Worm (Caenorhabditis elegans) whole organism, young adult: ENCODE results near the gene ears-2.

Experiments used
- B0019.2 ChIP-seq: fragments of 200-800 bp; sonication (Bioruptor generic); conservative IDR thresholded peaks from 2 replicates; pipeline ENCODE4 v1.3.6; 2022; ENCODE audit warnings: missing genetic modification reagents, missing genetic modification characterization, missing compliant biosample characterization
- D2030.7 ChIP-seq: fragments of 200-800 bp; sonication (Bioruptor generic); IDR thresholded peaks from 2 replicates; pipeline ENCODE4 v1.3.6; 2022; ENCODE audit warnings: missing genetic modification reagents, missing genetic modification characterization, missing compliant biosample characterization
- F23B12.7 ChIP-seq: sonication (generic microtip); optimal IDR thresholded peaks from 2 replicates; lab custom pipeline; 2017; ENCODE audit warnings: missing genetic modification characterization, mild to moderate bottlenecking, missing compliant biosample characterization, antibody characterized with exemption, moderate library complexity; ENCODE audit not compliant: insufficient read depth
- F33H1.4 ChIP-seq: fragments of 200-800 bp; sonication (Bioruptor generic); IDR thresholded peaks from 2 replicates; pipeline ENCODE4 v1.3.6; 2022; ENCODE audit warnings: missing genetic modification reagents, missing genetic modification characterization, missing compliant biosample characterization
- F49E8.2 ChIP-seq: sonication (generic microtip); optimal IDR thresholded peaks from 3 replicates; lab custom pipeline; 2017; ENCODE audit warnings: missing genetic modification characterization, mild to moderate bottlenecking, missing compliant biosample characterization, antibody characterized with exemption, moderate library complexity; ENCODE audit not compliant: insufficient read depth
- K11D2.4 ChIP-seq: fragments of 200-800 bp; sonication (Bioruptor generic); IDR thresholded peaks from 2 replicates; pipeline ENCODE4 v1.3.6; 2022; ENCODE audit warnings: missing genetic modification reagents, missing genetic modification characterization, missing compliant biosample characterization
- K12H6.12 ChIP-seq: fragments of 200-800 bp; sonication (Bioruptor generic); optimal IDR thresholded peaks from 2 replicates; lab custom pipeline; 2018; ENCODE audit warnings: mild to moderate bottlenecking, missing genetic modification characterization, missing compliant biosample characterization
- ama-1 ChIP-seq, 3 experiments: fragments of 150-350 bp in 1 of 3; sonication (generic microtip) in 2 of 3; optimal IDR thresholded peaks; 2 replicates each; lab custom pipeline; 2014 to 2018; ENCODE audit warnings: missing biosample characterization in 2 of 3, missing genetic modification characterization in 2 of 3, missing genetic modification reagents in 2 of 3
- aptf-3 ChIP-seq: fragments of 200-800 bp; sonication (Bioruptor generic); IDR thresholded peaks from 2 replicates; pipeline ENCODE4 v1.3.6; 2022; ENCODE audit warnings: missing genetic modification characterization, missing compliant biosample characterization
- athp-1 ChIP-seq: sonication (generic microtip); optimal IDR thresholded peaks from 2 replicates; lab custom pipeline; 2017; ENCODE audit warnings: mild to moderate bottlenecking, missing genetic modification characterization, missing compliant biosample characterization
- attf-5 ChIP-seq: fragments of 200-800 bp; sonication (Bioruptor generic); optimal IDR thresholded peaks from 2 replicates; lab custom pipeline; 2018; ENCODE audit warnings: mild to moderate bottlenecking, missing genetic modification characterization, missing compliant biosample characterization
- bed-1 ChIP-seq: fragments of 200-800 bp; sonication (Bioruptor generic); IDR thresholded peaks from 2 replicates; pipeline ENCODE4 v1.3.6; 2022; ENCODE audit warnings: missing genetic modification reagents, missing genetic modification characterization, missing compliant biosample characterization
- cebp-2 ChIP-seq: fragments of 200-800 bp; sonication (Bioruptor generic); IDR thresholded peaks from 2 replicates; pipeline ENCODE4 v1.3.6; 2022; ENCODE audit warnings: missing genetic modification characterization, missing compliant biosample characterization
- ceh-100 ChIP-seq: fragments of 200-800 bp; sonication (Bioruptor generic); IDR thresholded peaks from 2 replicates; pipeline ENCODE4 v1.3.6; 2022; ENCODE audit warnings: missing genetic modification reagents, missing genetic modification characterization, missing compliant biosample characterization
- ceh-91 ChIP-seq: fragments of 200-800 bp; sonication (Bioruptor generic); IDR thresholded peaks from 2 replicates; pipeline ENCODE4 v1.3.6; 2022; ENCODE audit warnings: missing genetic modification reagents, missing genetic modification characterization, missing compliant biosample characterization
- dpff-1 ChIP-seq: sonication (generic microtip); optimal IDR thresholded peaks from 2 replicates; lab custom pipeline; 2017; ENCODE audit warnings: mild to moderate bottlenecking, missing genetic modification characterization, missing compliant biosample characterization
- dpl-1 ChIP-seq: fragments of 150-350 bp; optimal IDR thresholded peaks from 2 replicates; lab custom pipeline; 2014; ENCODE audit warnings: missing biosample characterization, missing genetic modification reagents, missing genetic modification characterization
- efl-1 ChIP-seq: fragments of 150-350 bp; optimal IDR thresholded peaks from 2 replicates; lab custom pipeline; 2014; ENCODE audit warnings: missing biosample characterization, missing genetic modification reagents, missing genetic modification characterization
- ets-4 ChIP-seq: fragments of 200-800 bp; sonication (Bioruptor generic); optimal IDR thresholded peaks from 2 replicates; lab custom pipeline; 2018; ENCODE audit warnings: mild to moderate bottlenecking, missing genetic modification characterization, missing compliant biosample characterization
- hlh-26 ChIP-seq: fragments of 200-800 bp; sonication (Bioruptor generic); conservative IDR thresholded peaks from 2 replicates; pipeline ENCODE4 v1.3.6; 2022; ENCODE audit warnings: missing genetic modification reagents, missing genetic modification characterization, missing compliant biosample characterization
- let-607 ChIP-seq, 2 experiments: fragments of 200-800 bp in 1 of 2; sonication (Bioruptor generic) in 1 of 2; sonication (generic microtip) in 1 of 2; optimal IDR thresholded peaks; 2 replicates each; lab custom pipeline; 2016 to 2018; ENCODE audit warnings: mild to moderate bottlenecking in 2 of 2, missing compliant biosample characterization in 2 of 2, missing genetic modification characterization in 2 of 2, moderate library complexity in 2 of 2, missing genotype in 1 of 2
- lin-54 ChIP-seq: fragments of 200-800 bp; sonication (Bioruptor generic); optimal IDR thresholded peaks from 2 replicates; lab custom pipeline; 2018; ENCODE audit warnings: mild to moderate bottlenecking, missing genetic modification characterization, missing compliant biosample characterization
- lsy-27 ChIP-seq: sonication (generic microtip); optimal IDR thresholded peaks from 2 replicates; lab custom pipeline; 2017; ENCODE audit warnings: missing genetic modification characterization, mild to moderate bottlenecking, missing compliant biosample characterization, antibody characterized with exemption, missing genotype, borderline replicate concordance; ENCODE audit not compliant: insufficient read depth
- madf-10 ChIP-seq: sonication (generic microtip); optimal IDR thresholded peaks from 2 replicates; lab custom pipeline; 2016; ENCODE audit warnings: mild to moderate bottlenecking, missing genetic modification characterization, missing compliant biosample characterization
- madf-6 ChIP-seq: fragments of 200-800 bp; sonication (Bioruptor generic); IDR thresholded peaks from 2 replicates; pipeline ENCODE4 v1.3.6; 2022; ENCODE audit warnings: missing genetic modification reagents, missing genetic modification characterization, missing compliant biosample characterization
- nfya-2 ChIP-seq: fragments of 200-800 bp; sonication (Bioruptor generic); IDR thresholded peaks from 2 replicates; pipeline ENCODE4 v1.3.6; 2022; ENCODE audit warnings: missing genetic modification reagents, missing genetic modification characterization, missing compliant biosample characterization
- nfyb-1 ChIP-seq: fragments of 200-800 bp; sonication (Bioruptor generic); IDR thresholded peaks from 2 replicates; pipeline ENCODE4 v1.3.6; 2022; ENCODE audit warnings: missing genetic modification reagents, missing genetic modification characterization, missing compliant biosample characterization
- nhr-179 ChIP-seq: sonication (generic microtip); optimal IDR thresholded peaks from 2 replicates; lab custom pipeline; 2016; ENCODE audit warnings: mild to moderate bottlenecking, missing genetic modification characterization, missing compliant biosample characterization
- nhr-27 ChIP-seq: fragments of 200-800 bp; sonication (Bioruptor generic); optimal IDR thresholded peaks from 2 replicates; lab custom pipeline; 2018; ENCODE audit warnings: mild to moderate bottlenecking, missing genetic modification characterization, moderate library complexity, missing compliant biosample characterization
- nhr-80 ChIP-seq: sonication (generic microtip); optimal IDR thresholded peaks from 2 replicates; lab custom pipeline; 2016; ENCODE audit warnings: missing genetic modification characterization, missing compliant biosample characterization
- pbrm-1 ChIP-seq: fragments of 200-800 bp; sonication (Bioruptor generic); IDR thresholded peaks from 2 replicates; pipeline ENCODE4 v1.3.6; 2022; ENCODE audit warnings: missing genetic modification reagents, missing genetic modification characterization, missing compliant biosample characterization
- rec-8 ChIP-seq, 2 experiments: sonication (generic microtip); optimal IDR thresholded peaks; 2 replicates each; lab custom pipeline; 2016; ENCODE audit warnings: mild to moderate bottlenecking in 2 of 2, missing genetic modification characterization in 2 of 2, missing genetic modification reagents in 2 of 2, missing genotype in 2 of 2, missing biosample characterization in 1 of 2, missing compliant biosample characterization in 1 of 2, moderate library complexity in 1 of 2
- rpc-1 ChIP-seq, 2 experiments: fragments of 150-350 bp in 1 of 2; sonication (generic microtip) in 1 of 2; optimal IDR thresholded peaks; 2 replicates each; lab custom pipeline; 2014 to 2018; ENCODE audit warnings: missing biosample characterization in 1 of 2, missing genetic modification characterization in 1 of 2, missing genetic modification reagents in 1 of 2, missing genotype in 1 of 2
- snpc-1.3 ChIP-seq: sonication (generic microtip); optimal IDR thresholded peaks from 2 replicates; lab custom pipeline; 2017; ENCODE audit warnings: missing genetic modification characterization, mild to moderate bottlenecking, missing compliant biosample characterization, antibody characterized with exemption, moderate library complexity, missing genotype, missing genetic modification reagents; ENCODE audit not compliant: insufficient read depth
- snpc-4 ChIP-seq, 5 experiments: fragments of 150-350 bp in 1 of 5; sonication (generic microtip) in 4 of 5; optimal IDR thresholded peaks; 2 replicates each; lab custom pipeline; 2014 to 2018; ENCODE audit warnings: missing genetic modification characterization in 5 of 5, missing biosample characterization in 3 of 5, antibody characterized with exemption in 2 of 5, mild to moderate bottlenecking in 2 of 5, missing compliant biosample characterization in 2 of 5, missing genotype in 2 of 5, moderate library complexity in 2 of 5, missing genetic modification reagents in 1 of 5
- tbp1 ChIP-seq: fragments of 200-800 bp; sonication (Bioruptor generic); optimal IDR thresholded peaks from 2 replicates; lab custom pipeline; 2018; ENCODE audit warnings: mild to moderate bottlenecking, missing genetic modification characterization, missing compliant biosample characterization
- tbx-9 ChIP-seq: sonication (generic microtip); optimal IDR thresholded peaks from 2 replicates; lab custom pipeline; 2016; ENCODE audit warnings: borderline replicate concordance, missing genetic modification characterization, inconsistent platforms, missing compliant biosample characterization
- unc-130 ChIP-seq: sonication (generic microtip); optimal IDR thresholded peaks from 2 replicates; lab custom pipeline; 2016; ENCODE audit warnings: missing genetic modification reagents, missing genetic modification characterization, missing compliant biosample characterization
- zfh-2 ChIP-seq: fragments of 200-800 bp; sonication (Bioruptor generic); conservative IDR thresholded peaks from 2 replicates; pipeline ENCODE4 v1.3.6; 2022; ENCODE audit warnings: missing genetic modification reagents, missing genetic modification characterization, missing compliant biosample characterization
- ztf-18 ChIP-seq: sonication (generic microtip); optimal IDR thresholded peaks from 2 replicates; lab custom pipeline; 2016; ENCODE audit warnings: missing genotype, mild to moderate bottlenecking, missing genetic modification characterization, missing compliant biosample characterization
- ztf-25 ChIP-seq: fragments of 200-800 bp; sonication (Bioruptor generic); IDR thresholded peaks from 2 replicates; pipeline ENCODE4 v1.3.6; 2022; ENCODE audit warnings: missing genetic modification reagents, missing genetic modification characterization, missing compliant biosample characterization
- ztf-26 ChIP-seq: sonication (generic microtip); optimal IDR thresholded peaks from 2 replicates; lab custom pipeline; 2017; ENCODE audit warnings: missing genetic modification characterization, missing compliant biosample characterization
- ztf-28 ChIP-seq: fragments of 200-800 bp; sonication (Bioruptor generic); IDR thresholded peaks from 2 replicates; pipeline ENCODE4 v1.3.6; 2022; ENCODE audit warnings: missing genetic modification reagents, missing genetic modification characterization, missing compliant biosample characterization

The ears-2 gene

DNA sequence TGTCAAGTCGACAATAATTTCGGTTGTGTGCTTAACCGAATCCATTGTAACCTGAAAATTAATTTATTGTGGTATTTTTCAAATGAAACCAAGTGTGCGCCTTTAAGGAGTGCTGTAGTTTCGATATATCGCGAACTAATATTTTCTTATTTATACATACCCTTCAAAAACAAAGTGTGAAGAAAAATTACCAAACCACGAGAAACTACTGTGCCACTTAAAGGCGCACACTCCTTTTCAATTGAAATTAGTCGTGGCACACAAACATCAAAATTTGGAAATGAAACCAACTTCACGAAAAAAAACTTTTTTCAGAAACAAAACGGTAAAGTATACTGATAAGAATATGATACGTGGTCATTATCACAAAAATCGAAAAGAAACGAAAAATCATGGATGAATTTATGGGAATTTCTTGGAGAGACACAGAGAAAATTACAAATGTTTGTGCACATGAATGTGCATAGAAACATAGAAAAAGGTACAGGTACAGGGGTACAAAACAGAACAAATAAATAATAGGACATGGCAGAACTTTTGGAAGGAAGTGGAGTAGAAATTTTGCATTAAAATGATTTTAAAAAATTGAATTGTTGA, 7.0 kb downstream of the ears-2 start, which contains the start of gene spl-1:
Gene spl-1 (minus strand): TSS at position 51 of the 597 bp plus-strand sequence.
- TF ChIP-seq nhr-80 (tag; lab: Kevin White, UChicago) (peak; percentile 82), cebp-2 (GFP tag; lab: Robert Waterston, UW) (no peak), attf-5 (GFP tag; lab: Kevin White, UChicago) (peak; percentile 51), madf-10 (tag; lab: Kevin White, UChicago) (no peak), pbrm-1 (0 out of 2 replicates have a peak, but pooled peaks have one; percentile 26), hlh-26 (GFP tag; lab: Robert Waterston, UW) (no peak), tbp1 (peak; percentile 2)
- TF ChIP-seq, all 124 proteins: peak for 4

ce11 chrIV:379605-380004, 10.7 kb downstream of the ears-2 start:
- no peak for TF ChIP-seq lsy-27 (tag; lab: Kevin White, UChicago)
- TF ChIP-seq madf-10 (tag; lab: Kevin White, UChicago) = no peak
- no peak for TF ChIP-seq dpff-1 (tag; lab: Kevin White, UChicago)
- TF ChIP-seq tbx-9 (tag; lab: Kevin White, UChicago) = no peak
- TF ChIP-seq ztf-18 (tag; lab: Kevin White, UChicago) = no peak
- no peak for TF ChIP-seq nhr-179 (tag; lab: Kevin White, UChicago)
- TF ChIP-seq madf-6 (GFP tag; lab: Robert Waterston, UW) = peak; percentile 67
- TF ChIP-seq nfyb-1 (GFP tag; lab: Robert Waterston, UW) = no peak
- peak; percentile 41; the same call in 1 of the 2 replicates for TF ChIP-seq ceh-91 (GFP tag; lab: Robert Waterston, UW)
- TF ChIP-seq ets-4 (GFP tag; lab: Kevin White, UChicago) = no peak
- TF ChIP-seq let-607 (tag; optimal IDR thresholded peaks at IDR 0.05; lab: Kevin White, UChicago) = no peak
- TF ChIP-seq rpc-1 (optimal IDR thresholded peaks at IDR 0.05; lab: Kevin White, UChicago) = no peak
- no peak for TF ChIP-seq rpc-1 (tag; optimal IDR thresholded peaks at IDR 0.05; lab: Kevin White, UChicago)
- TF ChIP-seq unc-130 = peak; percentile 52
- TF ChIP-seq zfh-2 = no peak
- TF ChIP-seq efl-1 (GFP tag; lab: Kevin White, UChicago) = peak; percentile 91
- TF ChIP-seq rec-8 (tag; optimal IDR thresholded peaks at IDR 0.05; lab: Kevin White, UChicago) = no peak
- no peak for TF ChIP-seq bed-1 (GFP tag; lab: Robert Waterston, UW)
- no peak for TF ChIP-seq ztf-26 (tag; lab: Kevin White, UChicago)
- TF ChIP-seq lin-54 (GFP tag; lab: Kevin White, UChicago) = peak; percentile 97
- TF ChIP-seq F49E8.2 = peak; percentile 66
- no peak for TF ChIP-seq nhr-27 (tag; lab: Kevin White, UChicago)
- TF ChIP-seq cebp-2 (GFP tag; lab: Robert Waterston, UW) = no peak
- peak; percentile 84 for TF ChIP-seq D2030.7 (GFP tag; lab: Robert Waterston, UW)
- no peak for TF ChIP-seq nfya-2
- no peak for TF ChIP-seq B0019.2 (GFP tag; lab: Robert Waterston, UW)
- TF ChIP-seq snpc-4 (GFP tag; optimal IDR thresholded peaks at IDR 0.05; lab: Kevin White, UChicago) = peak; percentile 2
- peak in 1 of 4 experiments; percentile 17 for TF ChIP-seq snpc-4 (tag; optimal IDR thresholded peaks at IDR 0.05; lab: Kevin White, UChicago)
- TF ChIP-seq ztf-25 = no peak
- TF ChIP-seq ceh-100 (GFP tag; lab: Robert Waterston, UW) = no peak
- peak; percentile 37 for TF ChIP-seq snpc-1.3 (tag; lab: Kevin White, UChicago)
- peak; percentile 53 for TF ChIP-seq dpl-1
- no peak for TF ChIP-seq K11D2.4 (GFP tag; lab: Robert Waterston, UW)
- TF ChIP-seq ama-1 (optimal IDR thresholded peaks at IDR 0.05; lab: Kevin White, UChicago) = no peak
- no peak for TF ChIP-seq ama-1 (GFP tag; optimal IDR thresholded peaks at IDR 0.05; lab: Kevin White, UChicago)
- TF ChIP-seq K12H6.12 (tag; lab: Kevin White, UChicago) = no peak
- TF ChIP-seq athp-1 (tag; lab: Kevin White, UChicago) = no peak
- no peak for TF ChIP-seq F23B12.7 (tag; lab: Kevin White, UChicago)
- TF ChIP-seq aptf-3 (GFP tag; lab: Robert Waterston, UW) = no peak
- TF ChIP-seq F33H1.4 (GFP tag; lab: Robert Waterston, UW) = peak; percentile 92
- TF ChIP-seq ztf-28 (GFP tag; lab: Robert Waterston, UW) = no peak
